Fruit fly (Drosophila melanogaster) whole organism, prepupa: Measurements from ENCODE around the gene skd.

Experiments
- Blimp-1 ChIP-seq: fragments of 200-800 bp; sonication (Bioruptor generic); optimal IDR thresholded peaks from 3 replicates; lab custom pipeline; 2017; ENCODE audit warnings: missing biosample characterization, missing genetic modification characterization, mild to moderate bottlenecking, moderate library complexity, missing genetic modification reagents
- CG10631 ChIP-seq: fragments of 200-800 bp; sonication (Bioruptor generic); optimal IDR thresholded peaks from 2 replicates; lab custom pipeline; 2016; ENCODE audit warnings: missing biosample characterization, missing genetic modification characterization
- CG10669 ChIP-seq: fragments of 200-800 bp; sonication (Bioruptor generic); optimal IDR thresholded peaks from 3 replicates; lab custom pipeline; 2018; ENCODE audit warnings: missing biosample characterization, mild to moderate bottlenecking, missing genetic modification characterization, moderate library complexity
- CG11762 ChIP-seq: fragments of 200-800 bp; sonication (Bioruptor generic); optimal IDR thresholded peaks from 3 replicates; lab custom pipeline; 2016; ENCODE audit warnings: missing biosample characterization, missing genetic modification characterization; ENCODE audit not compliant: insufficient read depth
- CG11902 ChIP-seq: fragments of 200-800 bp; sonication (Bioruptor generic); optimal IDR thresholded peaks from 3 replicates; lab custom pipeline; 2016; ENCODE audit warnings: missing biosample characterization, missing genetic modification characterization
- CG15336 ChIP-seq: fragments of 200-800 bp; sonication (Bioruptor generic); IDR thresholded peaks from 2 replicates; pipeline ENCODE4 v1.3.6; 2022; ENCODE audit warnings: missing biosample characterization, missing genetic modification characterization
- CG31627 ChIP-seq: fragments of 200-800 bp; sonication (Bioruptor generic); optimal IDR thresholded peaks from 3 replicates; lab custom pipeline; 2016; ENCODE audit warnings: missing biosample characterization, missing genetic modification characterization
- CG32006 ChIP-seq: fragments of 200-800 bp; sonication (Bioruptor generic); optimal IDR thresholded peaks from 3 replicates; lab custom pipeline; 2017; ENCODE audit warnings: missing biosample characterization, mild to moderate bottlenecking, missing genetic modification characterization
- CG34406 ChIP-seq: fragments of 200-800 bp; sonication (Bioruptor generic); optimal IDR thresholded peaks from 3 replicates; lab custom pipeline; 2016; ENCODE audit warnings: missing biosample characterization, missing genetic modification characterization
- CG4318 ChIP-seq: fragments of 200-800 bp; sonication (Bioruptor generic); optimal IDR thresholded peaks from 3 replicates; lab custom pipeline; 2017; ENCODE audit warnings: missing biosample characterization, mild to moderate bottlenecking, missing genetic modification characterization
- CG6163 ChIP-seq: fragments of 200-800 bp; sonication (Bioruptor generic); IDR thresholded peaks from 3 replicates; pipeline ENCODE4 v1.3.6; 2022; ENCODE audit warnings: missing biosample characterization, missing genetic modification characterization
- CG6276 ChIP-seq: fragments of 200-800 bp; sonication (Bioruptor generic); optimal IDR thresholded peaks from 2 replicates; lab custom pipeline; 2017; ENCODE audit warnings: missing biosample characterization, mild to moderate bottlenecking, missing genetic modification characterization
- CG6808 ChIP-seq: fragments of 200-800 bp; sonication (Bioruptor generic); optimal IDR thresholded peaks from 3 replicates; lab custom pipeline; 2017; ENCODE audit warnings: missing biosample characterization, missing genetic modification characterization, mild to moderate bottlenecking, moderate library complexity, missing genetic modification reagents
- CG8119 ChIP-seq: fragments of 200-800 bp; sonication (Bioruptor generic); IDR thresholded peaks from 3 replicates; pipeline ENCODE4 v1.3.6; 2022; ENCODE audit warnings: missing biosample characterization, missing genetic modification characterization
- CG8319 ChIP-seq: fragments of 200-800 bp; sonication (Bioruptor generic); optimal IDR thresholded peaks from 3 replicates; lab custom pipeline; 2016; ENCODE audit warnings: missing biosample characterization, missing genetic modification characterization
- CG8632 ChIP-seq: fragments of 200-800 bp; sonication (Bioruptor generic); optimal IDR thresholded peaks from 3 replicates; lab custom pipeline; 2016; ENCODE audit warnings: missing biosample characterization, missing genetic modification characterization
- CG9139 ChIP-seq: fragments of 200-800 bp; sonication (Bioruptor generic); optimal IDR thresholded peaks from 3 replicates; lab custom pipeline; 2017; ENCODE audit warnings: missing biosample characterization, mild to moderate bottlenecking, missing genetic modification characterization
- Eip78C ChIP-seq: fragments of 200-800 bp; sonication (Bioruptor generic); peaks from one replicate; lab custom pipeline; 2016; ENCODE audit warnings: missing biosample characterization, missing genetic modification characterization
- Ets96B ChIP-seq: fragments of 200-800 bp; optimal IDR thresholded peaks from 2 replicates; lab custom pipeline; 2019; ENCODE audit warnings: missing biosample characterization, mild to moderate bottlenecking, missing genetic modification characterization, moderate library complexity
- Gug ChIP-seq: fragments of 200-800 bp; sonication (Bioruptor generic); IDR thresholded peaks from 2 replicates; pipeline ENCODE4 v1.3.6; 2022; ENCODE audit warnings: missing biosample characterization, missing genetic modification characterization
- Hr38 ChIP-seq: sonication (Bioruptor generic); optimal IDR thresholded peaks from 2 replicates; lab custom pipeline; 2016; ENCODE audit warnings: missing biosample characterization, missing genetic modification characterization
- Hr39 ChIP-seq: fragments of 200-800 bp; sonication (Bioruptor generic); optimal IDR thresholded peaks from 2 replicates; lab custom pipeline; 2016; ENCODE audit warnings: missing biosample characterization, missing genetic modification characterization
- Hr4 ChIP-seq: fragments of 200-800 bp; sonication (Bioruptor generic); optimal IDR thresholded peaks from 3 replicates; lab custom pipeline; 2016; ENCODE audit warnings: missing biosample characterization, missing genetic modification characterization
- Lpt ChIP-seq: fragments of 200-800 bp; sonication (Bioruptor generic); optimal IDR thresholded peaks from 3 replicates; lab custom pipeline; 2016; ENCODE audit warnings: missing biosample characterization, missing genetic modification characterization
- Smox ChIP-seq: fragments of 200-800 bp; sonication (Bioruptor generic); optimal IDR thresholded peaks from 3 replicates; lab custom pipeline; 2016; ENCODE audit warnings: missing biosample characterization, missing genetic modification characterization
- acj6 ChIP-seq: fragments of 200-800 bp; sonication (Bioruptor generic); optimal IDR thresholded peaks from 3 replicates; lab custom pipeline; 2016; ENCODE audit warnings: missing biosample characterization, missing genetic modification characterization
- dac ChIP-seq: fragments of 200-800 bp; sonication (Bioruptor generic); optimal IDR thresholded peaks from 2 replicates; lab custom pipeline; 2017; ENCODE audit warnings: missing biosample characterization, mild to moderate bottlenecking, missing genetic modification characterization
- dsx ChIP-seq: fragments of 200-800 bp; optimal IDR thresholded peaks from 3 replicates; lab custom pipeline; 2019; ENCODE audit warnings: missing biosample characterization, mild to moderate bottlenecking, missing genetic modification characterization, moderate library complexity; ENCODE audit not compliant: poor library complexity, severe bottlenecking
- eg ChIP-seq: fragments of 200-800 bp; sonication (Bioruptor generic); IDR thresholded peaks from 3 replicates; pipeline ENCODE4 v1.3.6; 2022; ENCODE audit warnings: missing biosample characterization, missing genetic modification characterization
- fd59A ChIP-seq: fragments of 200-800 bp; sonication (Bioruptor generic); optimal IDR thresholded peaks from 2 replicates; lab custom pipeline; 2017; ENCODE audit warnings: missing biosample characterization, mild to moderate bottlenecking, missing genetic modification characterization, missing genetic modification reagents
- fd85E ChIP-seq: fragments of 200-800 bp; sonication (Bioruptor generic); optimal IDR thresholded peaks from 3 replicates; lab custom pipeline; 2016; ENCODE audit warnings: missing biosample characterization, missing genetic modification characterization
- fkh ChIP-seq: fragments of 200-800 bp; sonication (Bioruptor generic); optimal IDR thresholded peaks from 3 replicates; lab custom pipeline; 2017; ENCODE audit warnings: missing biosample characterization, mild to moderate bottlenecking, missing genetic modification characterization, moderate library complexity
- net ChIP-seq: fragments of 200-800 bp; sonication (Bioruptor generic); optimal IDR thresholded peaks from 3 replicates; lab custom pipeline; 2016; ENCODE audit warnings: missing biosample characterization, missing genetic modification characterization
- salr ChIP-seq, 2 experiments: fragments of 200-800 bp; sonication (Bioruptor generic); optimal IDR thresholded peaks; 3 replicates each; lab custom pipeline; 2016 to 2018; ENCODE audit warnings: missing biosample characterization in 2 of 2, missing genetic modification characterization in 2 of 2, mild to moderate bottlenecking in 1 of 2
- ss ChIP-seq, 2 experiments: fragments of 200-800 bp; sonication (Bioruptor generic); optimal IDR thresholded peaks; 2 replicates in 1 of 2; 3 replicates in 1 of 2; lab custom pipeline; 2017 to 2018; ENCODE audit warnings: mild to moderate bottlenecking in 2 of 2, missing biosample characterization in 2 of 2, missing genetic modification characterization in 2 of 2, moderate library complexity in 1 of 2
- topi ChIP-seq: fragments of 200-800 bp; sonication (Bioruptor generic); optimal IDR thresholded peaks from 3 replicates; lab custom pipeline; 2016; ENCODE audit warnings: missing biosample characterization, missing genetic modification characterization
- vri ChIP-seq: fragments of 200-800 bp; sonication (Bioruptor generic); optimal IDR thresholded peaks from 3 replicates; lab custom pipeline; 2016; ENCODE audit warnings: missing biosample characterization, mild to moderate bottlenecking, missing genetic modification characterization

skd gene

DNA sequence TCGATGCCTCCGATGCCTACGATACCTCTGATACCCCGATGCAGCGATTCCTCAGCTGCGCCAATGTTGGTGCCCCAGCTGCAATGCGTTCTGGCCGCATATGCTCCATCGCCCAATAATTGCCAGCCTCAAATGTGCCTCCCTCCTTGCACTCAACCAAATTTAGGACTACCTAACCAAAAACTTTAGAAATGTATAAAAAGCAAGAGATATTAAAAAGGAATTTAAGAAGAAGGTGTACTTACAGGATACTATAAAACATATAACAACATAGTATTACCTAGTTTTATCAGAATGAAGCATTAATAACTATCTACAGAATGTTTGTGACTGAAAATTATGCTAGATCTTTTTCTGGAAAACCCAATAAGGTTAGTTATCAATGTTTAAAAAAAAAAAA lies 45.5 kb downstream of the skd start (continued):
- no peak for TF ChIP-seq Hr4 (GFP tag; lab: Kevin White, UChicago)
- TF ChIP-seq Smox (GFP tag; lab: Kevin White, UChicago): peak; percentile 17
- TF ChIP-seq topi (GFP tag; lab: Kevin White, UChicago): peak; percentile 37
- TF ChIP-seq dsx (GFP tag; lab: Kevin White, UChicago): peak; percentile 22
- no peak for TF ChIP-seq dac
- TF ChIP-seq fd59A (GFP tag; lab: Kevin White, UChicago): no peak
- no peak for TF ChIP-seq fkh (GFP tag; lab: Kevin White, UChicago)
- TF ChIP-seq CG31627: peak; percentile 25
- TF ChIP-seq Blimp-1 (GFP tag; lab: Kevin White, UChicago): no peak
- TF ChIP-seq, all 60 proteins: peak for 27

dm6 chr3L:20980499-20980898 lies 46.7 kb downstream of the skd start:
- no peak for TF ChIP-seq acj6
- TF ChIP-seq CG8119 (GFP tag; lab: Robert Waterston, UW): no peak; the same call in 2 of the 3 replicates
- no peak for TF ChIP-seq CG8319 (GFP tag; lab: Kevin White, UChicago)
- peak; percentile 51 for TF ChIP-seq dsx (GFP tag; lab: Kevin White, UChicago)
- peak; percentile 9 for TF ChIP-seq CG6276 (GFP tag; lab: Kevin White, UChicago)
- TF ChIP-seq Gug (GFP tag; lab: Robert Waterston, UW): no peak
- TF ChIP-seq CG11902 (GFP tag; lab: Kevin White, UChicago): no peak
- no peak for TF ChIP-seq CG6163 (GFP tag; lab: Robert Waterston, UW)
- TF ChIP-seq Hr4 (GFP tag; lab: Kevin White, UChicago): peak; percentile 63
- peak; percentile 43 for TF ChIP-seq CG4318 (GFP tag; lab: Kevin White, UChicago)
- no peak for TF ChIP-seq CG11762
- peak; percentile 0 for TF ChIP-seq net (GFP tag; lab: Kevin White, UChicago)
- peak; percentile 71 for TF ChIP-seq CG32006 (GFP tag; lab: Kevin White, UChicago)
- TF ChIP-seq eg (GFP tag; lab: Robert Waterston, UW): 0 out of 3 replicates have a peak, but pooled peaks have one; percentile 17
- no peak for TF ChIP-seq CG15336 (GFP tag; lab: Robert Waterston, UW)
- TF ChIP-seq Hr39 (GFP tag; lab: Kevin White, UChicago): no peak
- TF ChIP-seq salr (GFP tag; optimal IDR thresholded peaks at IDR 0.05; lab: Kevin White, UChicago): peak in 1 of 2 experiments; percentile 42
- no peak for TF ChIP-seq vri
- TF ChIP-seq Eip78C: peak; percentile 30

DNA sequence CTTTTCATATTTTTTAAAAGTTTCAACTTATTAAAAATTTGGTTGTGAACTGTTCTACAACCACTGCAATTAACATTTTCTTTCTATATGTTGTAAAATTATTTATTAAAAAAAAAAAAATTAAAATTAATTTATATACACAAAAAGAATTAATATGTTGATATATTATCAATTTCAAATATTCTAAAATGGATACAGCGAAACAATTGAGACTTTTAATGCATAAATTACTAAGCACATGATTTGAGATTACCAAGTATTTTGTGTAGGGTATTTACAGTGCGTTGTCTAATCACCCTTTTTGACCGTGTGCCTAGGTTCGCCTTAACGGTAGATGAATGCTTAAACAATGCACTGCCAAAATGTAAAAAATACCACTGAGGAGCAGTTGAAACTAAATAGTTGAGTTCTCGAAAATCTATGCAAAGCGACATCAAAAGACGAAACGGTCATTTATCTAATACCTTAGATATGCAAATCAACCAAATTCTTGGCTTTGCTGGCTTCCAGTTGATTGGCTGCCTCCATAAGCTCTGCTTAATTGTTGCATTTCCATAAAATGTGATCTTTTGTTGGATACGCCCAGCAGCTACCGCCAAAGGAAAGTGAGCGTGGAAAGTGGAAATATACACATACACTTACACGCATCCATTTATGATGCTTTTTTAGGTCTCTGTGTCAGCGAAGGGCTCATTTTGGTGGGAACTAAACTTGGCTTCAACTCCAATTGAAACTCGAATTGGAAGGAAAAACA lies 50.1 kb downstream of the skd start:
- TF ChIP-seq CG32006 (GFP tag; lab: Kevin White, UChicago) (peak; percentile 26), CG8632 (GFP tag; lab: Kevin White, UChicago) (no peak)

DNA sequence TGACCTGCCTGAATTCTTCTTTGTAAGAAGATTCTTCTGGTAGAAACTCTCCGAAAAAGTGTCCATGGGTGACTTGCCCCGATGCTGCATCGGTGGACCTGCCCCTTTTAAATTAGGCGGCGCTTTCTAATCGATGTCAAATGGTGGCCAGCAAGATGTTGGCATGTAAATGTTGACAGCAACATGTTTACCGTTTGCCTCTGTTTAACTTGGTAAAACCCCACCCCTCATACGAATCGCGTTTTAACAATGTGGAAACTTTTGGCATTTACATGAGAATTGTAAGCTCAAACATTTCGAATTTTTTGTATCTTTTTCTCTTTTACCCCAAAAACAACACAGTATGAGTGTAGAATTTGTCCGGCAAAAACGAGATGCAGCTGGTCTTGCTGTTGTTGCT lies 50.9 kb downstream of the skd start:
- TF ChIP-seq CG15336 (GFP tag; lab: Robert Waterston, UW) (no peak), Ets96B (tag; lab: Kevin White, UChicago) (no peak), net (GFP tag; lab: Kevin White, UChicago) (no peak), ss (GFP tag; optimal IDR thresholded peaks at IDR 0.05; lab: Kevin White, UChicago) (no peak), Smox (GFP tag; lab: Kevin White, UChicago) (no peak), CG6163 (GFP tag; lab: Robert Waterston, UW) (no peak)
- TF ChIP-seq, all 60 proteins: peak for 0

- TF ChIP-seq Smox (GFP tag; lab: Kevin White, UChicago): no peak
- no peak for TF ChIP-seq fkh (GFP tag; lab: Kevin White, UChicago)
- TF ChIP-seq Hr38 (GFP tag; lab: Kevin White, UChicago): no peak
- TF ChIP-seq CG9139 (GFP tag; lab: Kevin White, UChicago): no peak
- no peak for TF ChIP-seq CG10631 (GFP tag; lab: Kevin White, UChicago)
- no peak for TF ChIP-seq CG34406 (GFP tag; lab: Kevin White, UChicago)
- no peak for TF ChIP-seq fd85E
- no peak for TF ChIP-seq CG11902 (GFP tag; lab: Kevin White, UChicago)
- TF ChIP-seq CG10669 (GFP tag; lab: Kevin White, UChicago): no peak
- no peak for TF ChIP-seq dsx (GFP tag; lab: Kevin White, UChicago)
- TF ChIP-seq Lpt (GFP tag; lab: Kevin White, UChicago): no peak
- no peak for TF ChIP-seq CG6808 (GFP tag; lab: Kevin White, UChicago)
These were observed 52.6 kb downstream of the skd start, which contains the start of gene CG33286 for dm6 chr3L:20974600-20974999. CG33286 (minus strand) TSS chr3L:20974700.
